Worm (Caenorhabditis elegans) whole organism, mixed stage, embryonic: Measurements from ENCODE around the gene T16G1.9.

Experiments used
- bed-3 ChIP-seq: fragments of 200-800 bp; sonication (Bioruptor generic); optimal IDR thresholded peaks from 3 replicates; lab custom pipeline; 2018; ENCODE audit warnings: mild to moderate bottlenecking, missing genetic modification characterization, moderate library complexity, missing compliant biosample characterization
- ces-1 ChIP-seq: fragments of 150-350 bp; optimal IDR thresholded peaks from 2 replicates; lab custom pipeline; 2014; ENCODE audit warnings: missing biosample characterization, missing genetic modification reagents, missing genetic modification characterization
- nhr-12 ChIP-seq: fragments of 150-350 bp; optimal IDR thresholded peaks from 2 replicates; lab custom pipeline; 2014; ENCODE audit warnings: missing biosample characterization, missing genetic modification characterization
- nhr-2 ChIP-seq: fragments of 150-350 bp; optimal IDR thresholded peaks from 2 replicates; lab custom pipeline; 2014; ENCODE audit warnings: missing biosample characterization, missing genetic modification characterization
- nhr-237 ChIP-seq: fragments of 150-350 bp; optimal IDR thresholded peaks from 2 replicates; lab custom pipeline; 2014; ENCODE audit warnings: missing biosample characterization, missing genetic modification characterization
- unc-39 ChIP-seq: fragments of 150-350 bp; optimal IDR thresholded peaks from 2 replicates; lab custom pipeline; 2014; ENCODE audit warnings: missing biosample characterization, missing genetic modification characterization
- unc-62 ChIP-seq: fragments of 150-350 bp; optimal IDR thresholded peaks from 2 replicates; lab custom pipeline; 2014; ENCODE audit warnings: missing biosample characterization, missing genetic modification reagents, missing genetic modification characterization

DNA sequence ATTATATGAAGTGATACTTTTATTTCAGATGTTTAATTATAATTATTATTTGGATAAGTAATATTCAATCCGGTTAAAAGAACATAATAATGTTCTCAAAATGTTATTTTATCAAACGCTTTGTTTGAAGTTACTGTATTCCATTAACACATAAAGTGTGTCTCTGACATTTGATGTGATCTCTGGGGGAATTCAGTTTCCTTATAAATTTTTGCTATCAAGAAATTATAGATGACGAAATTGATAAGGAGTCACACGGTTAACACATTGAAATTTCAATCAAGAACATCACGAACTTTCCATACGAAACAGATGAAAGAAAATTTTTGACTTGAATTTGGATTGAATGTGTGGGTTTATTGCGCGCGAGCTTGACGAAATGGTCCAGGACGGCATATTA lies 29.0 kb downstream of the T16G1.9 start:
- TF ChIP-seq nhr-2 (tag; lab: Kevin White, UChicago), result no peak
- TF ChIP-seq nhr-12, result no peak
- no peak for TF ChIP-seq nhr-237 (tag; lab: Kevin White, UChicago)
- TF ChIP-seq unc-62 (GFP tag; lab: Kevin White, UChicago), result no peak
- TF ChIP-seq ces-1 (GFP tag; lab: Kevin White, UChicago), result no peak
- TF ChIP-seq bed-3, result no peak
- TF ChIP-seq unc-39 (tag; lab: Kevin White, UChicago), result no peak
